Worm (Caenorhabditis elegans) whole organism, mixed stage, embryonic: ENCODE measurements around the gene nhr-105.

Experiments
- M03D4.4 ChIP-seq: sonication (generic microtip); optimal IDR thresholded peaks from 2 replicates; lab custom pipeline; 2017; ENCODE audit warnings: mild to moderate bottlenecking, missing genetic modification characterization, missing compliant biosample characterization
- bed-3 ChIP-seq: fragments of 200-800 bp; sonication (Bioruptor generic); optimal IDR thresholded peaks from 3 replicates; lab custom pipeline; 2018; ENCODE audit warnings: mild to moderate bottlenecking, missing genetic modification characterization, moderate library complexity, missing compliant biosample characterization
- blmp-1 ChIP-seq: fragments of 150-350 bp; optimal IDR thresholded peaks from 2 replicates; lab custom pipeline; 2014; ENCODE audit warnings: missing biosample characterization, missing genetic modification characterization
- ceh-39 ChIP-seq: fragments of 150-350 bp; optimal IDR thresholded peaks from 2 replicates; lab custom pipeline; 2014; ENCODE audit warnings: missing biosample characterization, missing genetic modification characterization
- ceh-43 ChIP-seq: fragments of 200-800 bp; sonication (Bioruptor generic); optimal IDR thresholded peaks from 2 replicates; lab custom pipeline; 2018; ENCODE audit warnings: mild to moderate bottlenecking, missing genetic modification characterization, moderate library complexity, missing compliant biosample characterization
- ceh-83 ChIP-seq: fragments of 200-800 bp; sonication (Bioruptor generic); optimal IDR thresholded peaks from 2 replicates; lab custom pipeline; 2018; ENCODE audit warnings: mild to moderate bottlenecking, missing genetic modification characterization, missing compliant biosample characterization
- ces-1 ChIP-seq: fragments of 150-350 bp; optimal IDR thresholded peaks from 2 replicates; lab custom pipeline; 2014; ENCODE audit warnings: missing biosample characterization, missing genetic modification reagents, missing genetic modification characterization
- cnd-1 ChIP-seq: fragments of 200-800 bp; sonication (Bioruptor generic); optimal IDR thresholded peaks from 2 replicates; lab custom pipeline; 2018; ENCODE audit warnings: mild to moderate bottlenecking, missing genetic modification characterization, missing compliant biosample characterization
- drap-1 ChIP-seq: fragments of 200-800 bp; sonication (Bioruptor generic); optimal IDR thresholded peaks from 3 replicates; lab custom pipeline; 2018; ENCODE audit warnings: mild to moderate bottlenecking, missing genetic modification characterization, missing compliant biosample characterization
- elt-1 ChIP-seq: sonication (generic microtip); optimal IDR thresholded peaks from 2 replicates; lab custom pipeline; 2017; ENCODE audit warnings: missing genetic modification characterization, mild to moderate bottlenecking, missing compliant biosample characterization, antibody characterized with exemption, moderate library complexity, borderline replicate concordance; ENCODE audit not compliant: insufficient read depth
- elt-3 ChIP-seq: fragments of 150-350 bp; optimal IDR thresholded peaks from 2 replicates; lab custom pipeline; 2014; ENCODE audit warnings: missing biosample characterization, missing genetic modification characterization
- ham-2 ChIP-seq: fragments of 200-800 bp; sonication (Bioruptor generic); optimal IDR thresholded peaks from 2 replicates; lab custom pipeline; 2018; ENCODE audit warnings: mild to moderate bottlenecking, missing genetic modification characterization, missing compliant biosample characterization
- hlh-1 ChIP-seq: fragments of 150-350 bp; optimal IDR thresholded peaks from 2 replicates; lab custom pipeline; 2014; ENCODE audit warnings: missing biosample characterization, missing genetic modification reagents, missing genetic modification characterization
- lsy-2 ChIP-seq: fragments of 150-350 bp; optimal IDR thresholded peaks from 2 replicates; lab custom pipeline; 2014; ENCODE audit warnings: missing biosample characterization, missing genetic modification characterization
- mep-1 ChIP-seq: fragments of 150-350 bp; optimal IDR thresholded peaks from 2 replicates; lab custom pipeline; 2017; ENCODE audit warnings: missing biosample characterization, missing genetic modification reagents, missing genetic modification characterization, inconsistent platforms
- mls-2 ChIP-seq: sonication (generic microtip); optimal IDR thresholded peaks from 2 replicates; lab custom pipeline; 2016; ENCODE audit warnings: mild to moderate bottlenecking, missing genetic modification characterization, moderate library complexity, missing compliant biosample characterization
- nhr-237 ChIP-seq: fragments of 150-350 bp; optimal IDR thresholded peaks from 2 replicates; lab custom pipeline; 2014; ENCODE audit warnings: missing biosample characterization, missing genetic modification characterization
- nhr-28 ChIP-seq: fragments of 150-350 bp; optimal IDR thresholded peaks from 2 replicates; lab custom pipeline; 2014; ENCODE audit warnings: missing biosample characterization, missing genetic modification characterization
- nhr-76 ChIP-seq: sonication (generic microtip); optimal IDR thresholded peaks from 2 replicates; lab custom pipeline; 2017; ENCODE audit warnings: missing biosample characterization, missing genetic modification characterization
- pha-4 ChIP-seq: fragments of 150-350 bp; optimal IDR thresholded peaks from 2 replicates; lab custom pipeline; 2018; ENCODE audit warnings: missing biosample characterization, missing genetic modification reagents, missing genetic modification characterization
- sem-2 ChIP-seq: fragments of 200-800 bp; sonication (Bioruptor generic); optimal IDR thresholded peaks from 2 replicates; lab custom pipeline; 2018; ENCODE audit warnings: mild to moderate bottlenecking, missing genetic modification characterization, missing compliant biosample characterization
- snpc-4 ChIP-seq: fragments of 150-350 bp; optimal IDR thresholded peaks from 2 replicates; lab custom pipeline; 2014; ENCODE audit warnings: missing biosample characterization, missing genetic modification characterization
- sptf-1 ChIP-seq: sonication (generic microtip); optimal IDR thresholded peaks from 2 replicates; lab custom pipeline; 2017; ENCODE audit warnings: mild to moderate bottlenecking, missing genetic modification characterization, moderate library complexity, missing compliant biosample characterization
- tbx-8 ChIP-seq: fragments of 200-800 bp; sonication (Bioruptor generic); optimal IDR thresholded peaks from 2 replicates; lab custom pipeline; 2018; ENCODE audit warnings: mild to moderate bottlenecking, missing genetic modification characterization, moderate library complexity, missing compliant biosample characterization
- unc-120 ChIP-seq: sonication (generic microtip); optimal IDR thresholded peaks from 2 replicates; lab custom pipeline; 2017; ENCODE audit warnings: missing genetic modification characterization, missing compliant biosample characterization; ENCODE audit not compliant: poor library complexity, severe bottlenecking
- unc-39 ChIP-seq: fragments of 150-350 bp; optimal IDR thresholded peaks from 2 replicates; lab custom pipeline; 2014; ENCODE audit warnings: missing biosample characterization, missing genetic modification characterization
- unc-62 ChIP-seq: fragments of 150-350 bp; optimal IDR thresholded peaks from 2 replicates; lab custom pipeline; 2014; ENCODE audit warnings: missing biosample characterization, missing genetic modification reagents, missing genetic modification characterization
- zip-8 ChIP-seq: fragments of 150-350 bp; optimal IDR thresholded peaks from 2 replicates; lab custom pipeline; 2014; ENCODE audit warnings: missing biosample characterization, missing genetic modification characterization
- ztf-11 ChIP-seq: fragments of 150-350 bp; optimal IDR thresholded peaks from 2 replicates; lab custom pipeline; 2014; ENCODE audit warnings: missing biosample characterization, missing genetic modification characterization

nhr-105 gene

ce11 chrIV:7049672-7050206, at the start of gene nhr-105:
nhr-105 (plus strand) TSS chrIV:7050156.
- TF ChIP-seq tbx-8 (GFP tag; lab: Kevin White, UChicago) (no peak), zip-8 (tag; lab: Kevin White, UChicago) (peak; percentile 18)

- no peak for TF ChIP-seq ceh-39 (tag; lab: Kevin White, UChicago)
- no peak for TF ChIP-seq cnd-1
- TF ChIP-seq ceh-43 (GFP tag; lab: Kevin White, UChicago), result no peak
- no peak for TF ChIP-seq drap-1 (GFP tag; lab: Kevin White, UChicago)
- no peak for TF ChIP-seq mls-2 (tag; lab: Kevin White, UChicago)
- TF ChIP-seq snpc-4 (tag; lab: Kevin White, UChicago), result no peak
- TF ChIP-seq tbx-8 (GFP tag; lab: Kevin White, UChicago), result no peak
- no peak for TF ChIP-seq bed-3
- no peak for TF ChIP-seq nhr-237 (tag; lab: Kevin White, UChicago)
- no peak for TF ChIP-seq blmp-1
- no peak for TF ChIP-seq mep-1 (tag; lab: Kevin White, UChicago)
- TF ChIP-seq ces-1, result no peak
- no peak for TF ChIP-seq unc-62 (GFP tag; lab: Kevin White, UChicago)
- TF ChIP-seq unc-39, result no peak
- TF ChIP-seq pha-4 (tag; lab: Kevin White, UChicago), result no peak
- TF ChIP-seq ham-2 (GFP tag; lab: Kevin White, UChicago), result no peak
- no peak for TF ChIP-seq nhr-76
These were observed 46.6 kb upstream of the nhr-105 start, which contains the start of gene cht-3 for ce11 chrIV:7003323-7003722. cht-3 (plus strand) TSS chrIV:7003623.

ce11 chrIV:7009531-7009930, 40.4 kb upstream of the nhr-105 start, which contains the start of gene C25A8.2:
C25A8.2 (plus strand) TSS chrIV:7009831.
- TF ChIP-seq elt-1 (tag; lab: Kevin White, UChicago) (no peak), lsy-2 (no peak), hlh-1 (tag; lab: Kevin White, UChicago) (no peak), zip-8 (tag; lab: Kevin White, UChicago) (no peak), ceh-83 (GFP tag; lab: Kevin White, UChicago) (no peak), sem-2 (GFP tag; lab: Kevin White, UChicago) (no peak), ceh-39 (tag; lab: Kevin White, UChicago) (no peak), M03D4.4 (tag; lab: Kevin White, UChicago) (no peak)
- TF ChIP-seq, all 35 proteins: peak for 0

ce11 chrIV:7010195-7010594, 39.8 kb upstream of the nhr-105 start:
- TF ChIP-seq cnd-1, result no peak
- no peak for TF ChIP-seq M03D4.4 (tag; lab: Kevin White, UChicago)
- TF ChIP-seq elt-3 (tag; lab: Kevin White, UChicago), result no peak
- TF ChIP-seq ceh-83 (GFP tag; lab: Kevin White, UChicago), result no peak
- TF ChIP-seq pha-4 (tag; lab: Kevin White, UChicago), result no peak
- TF ChIP-seq ceh-43 (GFP tag; lab: Kevin White, UChicago), result no peak
- TF ChIP-seq sptf-1 (tag; lab: Kevin White, UChicago), result no peak
- TF ChIP-seq lsy-2, result no peak
- no peak for TF ChIP-seq tbx-8 (GFP tag; lab: Kevin White, UChicago)
- TF ChIP-seq ztf-11, result no peak

- TF ChIP-seq mep-1 (tag; lab: Kevin White, UChicago) (no peak), unc-62 (GFP tag; lab: Kevin White, UChicago) (no peak), nhr-28 (tag; lab: Kevin White, UChicago) (no peak)
These were observed 39.1 kb upstream of the nhr-105 start, which contains the start of gene C25A8.1 for ce11 chrIV:7010835-7011234. C25A8.1 (plus strand) TSS chrIV:7011135.

- TF ChIP-seq unc-120 (tag; lab: Kevin White, UChicago) (no peak), nhr-28 (tag; lab: Kevin White, UChicago) (no peak), nhr-76 (no peak), hlh-1 (tag; lab: Kevin White, UChicago) (peak; percentile 12)
These were observed 38.2 kb upstream of the nhr-105 start, which contains the start of gene trxr-1 for ce11 chrIV:7011728-7012127. trxr-1 (plus strand) TSS chrIV:7011954.
